Fruit fly (Drosophila melanogaster) whole organism, wandering third instar larva: Measurements from ENCODE around the gene CG33267.

ENCODE experiments used
- Abd-B ChIP-seq: fragments of >200 bp; optimal IDR thresholded peaks from 2 replicates; lab custom pipeline; 2017; ENCODE audit warnings: missing biosample characterization, missing genetic modification characterization
- CG32264 ChIP-seq: fragments of 200-800 bp; sonication (Bioruptor generic); optimal IDR thresholded peaks from 2 replicates; lab custom pipeline; 2016; ENCODE audit warnings: missing biosample characterization, missing genetic modification characterization
- CG9705 ChIP-seq: fragments of 200-800 bp; sonication (Bioruptor generic); optimal IDR thresholded peaks from 2 replicates; lab custom pipeline; 2018; ENCODE audit warnings: missing biosample characterization, mild to moderate bottlenecking, missing genetic modification characterization
- CrebA ChIP-seq: fragments of 200-800 bp; sonication (Bioruptor generic); optimal IDR thresholded peaks from 2 replicates; lab custom pipeline; 2016; ENCODE audit warnings: missing biosample characterization, mild to moderate bottlenecking, missing genetic modification characterization, borderline replicate concordance
- Dfd ChIP-seq: fragments of >200 bp; optimal IDR thresholded peaks from 2 replicates; lab custom pipeline; 2017; ENCODE audit warnings: missing biosample characterization, missing genetic modification characterization
- Dif ChIP-seq: fragments of 200-275, 200-300 bp; sonication (Bioruptor generic); optimal IDR thresholded peaks from 2 replicates; lab custom pipeline; 2018; ENCODE audit warnings: missing biosample characterization, missing genetic modification characterization; ENCODE audit not compliant: partially characterized antibody
- GATAd ChIP-seq: sonication (Bioruptor generic); optimal IDR thresholded peaks from 2 replicates; lab custom pipeline; 2016; ENCODE audit warnings: missing biosample characterization, missing genetic modification characterization
- HLH106 ChIP-seq: fragments of 200-800 bp; optimal IDR thresholded peaks from 3 replicates; lab custom pipeline; 2019; ENCODE audit warnings: missing biosample characterization, mild to moderate bottlenecking, missing genetic modification characterization, moderate library complexity
- Hnf4 ChIP-seq: fragments of 200-800 bp; sonication (Bioruptor generic); optimal IDR thresholded peaks from 2 replicates; lab custom pipeline; 2016; ENCODE audit warnings: missing biosample characterization, mild to moderate bottlenecking, missing genetic modification characterization
- Hr78 ChIP-seq: fragments of >200 bp; optimal IDR thresholded peaks from 2 replicates; lab custom pipeline; 2017; ENCODE audit warnings: missing biosample characterization, missing genetic modification characterization
- Hr83 ChIP-seq: fragments of 200-300 bp; sonication (Bioruptor generic); optimal IDR thresholded peaks from 2 replicates; lab custom pipeline; 2016; ENCODE audit warnings: missing biosample characterization, mild to moderate bottlenecking, missing genetic modification characterization, moderate library complexity; ENCODE audit not compliant: poor library complexity, severe bottlenecking
- Jra ChIP-seq: sonication (Bioruptor generic); optimal IDR thresholded peaks from 2 replicates; lab custom pipeline; 2016; ENCODE audit warnings: missing biosample characterization, missing genetic modification characterization
- Mio ChIP-seq: sonication (Bioruptor generic); optimal IDR thresholded peaks from 2 replicates; lab custom pipeline; 2016; ENCODE audit warnings: missing biosample characterization, missing genetic modification characterization
- Myc ChIP-seq: fragments of >200 bp; optimal IDR thresholded peaks from 2 replicates; lab custom pipeline; 2017
- N ChIP-seq: fragments of >200 bp; optimal IDR thresholded peaks from 2 replicates; lab custom pipeline; 2018; ENCODE audit warnings: missing biosample characterization, missing external identifiers, missing genetic modification characterization
- OdsH ChIP-seq: fragments of 200-800 bp; sonication (Bioruptor generic); optimal IDR thresholded peaks from 2 replicates; lab custom pipeline; 2016; ENCODE audit warnings: missing biosample characterization, mild to moderate bottlenecking, missing genetic modification characterization
- Rel ChIP-seq, 2 experiments: fragments of 200-800 bp; sonication (Bioruptor generic) in 1 of 2; optimal IDR thresholded peaks; 2 replicates in 1 of 2; 3 replicates in 1 of 2; lab custom pipeline; 2016 to 2019; ENCODE audit warnings: mild to moderate bottlenecking in 2 of 2, missing biosample characterization in 2 of 2, missing genetic modification characterization in 2 of 2, moderate library complexity in 1 of 2
- Sp1 ChIP-seq: fragments of 200-800 bp; sonication (Bioruptor generic); optimal IDR thresholded peaks from 3 replicates; lab custom pipeline; 2019; ENCODE audit warnings: missing biosample characterization, mild to moderate bottlenecking, missing genetic modification characterization, moderate library complexity
- Vsx2 ChIP-seq: fragments of 200-300, 225-300 bp; sonication (Bioruptor generic); optimal IDR thresholded peaks from 2 replicates; lab custom pipeline; 2018; ENCODE audit warnings: missing biosample characterization, missing genetic modification characterization; ENCODE audit not compliant: partially characterized antibody
- br ChIP-seq: fragments of 200-800 bp; sonication (Bioruptor generic); optimal IDR thresholded peaks from 2 replicates; lab custom pipeline; 2016; ENCODE audit warnings: missing biosample characterization, missing genetic modification characterization
- brk ChIP-seq: fragments of 200-800 bp; sonication (Bioruptor generic); optimal IDR thresholded peaks from 2 replicates; lab custom pipeline; 2016; ENCODE audit warnings: missing biosample characterization, mild to moderate bottlenecking, missing genetic modification characterization
- dl ChIP-seq, 2 experiments: fragments of 175-275, 200-275 bp in 1 of 2; fragments of 200-275 bp in 1 of 2; sonication (Bioruptor generic); optimal IDR thresholded peaks; lab custom pipeline; 2018; ENCODE audit warnings: mild to moderate bottlenecking in 2 of 2, missing biosample characterization in 2 of 2, missing genetic modification characterization in 2 of 2, moderate library complexity in 2 of 2; ENCODE audit not compliant: partially characterized antibody in 2 of 2, insufficient read depth in 1 of 2
- dmrt93B ChIP-seq: fragments of 200-800 bp; sonication (Bioruptor generic); optimal IDR thresholded peaks from 2 replicates; lab custom pipeline; 2018; ENCODE audit warnings: missing biosample characterization, mild to moderate bottlenecking, missing genetic modification characterization
- dsf ChIP-seq: sonication (Bioruptor generic); optimal IDR thresholded peaks from 2 replicates; lab custom pipeline; 2016; ENCODE audit warnings: missing biosample characterization, missing genetic modification characterization, borderline replicate concordance
- ey ChIP-seq: fragments of 200-800 bp; sonication (Bioruptor generic); optimal IDR thresholded peaks from 2 replicates; lab custom pipeline; 2016; ENCODE audit warnings: missing biosample characterization, missing genetic modification characterization
- foxo ChIP-seq, 2 experiments: fragments of 200-800 bp; sonication (Bioruptor generic); optimal IDR thresholded peaks; 2 replicates in 1 of 2; 3 replicates in 1 of 2; lab custom pipeline; 2016 to 2017; ENCODE audit warnings: missing biosample characterization in 2 of 2, missing genetic modification characterization in 2 of 2
- fru ChIP-seq: fragments of 200-800 bp; sonication (Bioruptor generic); optimal IDR thresholded peaks from 3 replicates; lab custom pipeline; 2016; ENCODE audit warnings: missing biosample characterization, mild to moderate bottlenecking, missing genetic modification characterization
- h ChIP-seq: fragments of 200-800 bp; sonication (Bioruptor generic); optimal IDR thresholded peaks from 3 replicates; lab custom pipeline; 2016; ENCODE audit warnings: missing biosample characterization, mild to moderate bottlenecking, missing genetic modification characterization
- jim ChIP-seq: fragments of 175-275, 200-325 bp; sonication (Bioruptor generic); optimal IDR thresholded peaks from 2 replicates; lab custom pipeline; 2016; ENCODE audit warnings: missing biosample characterization, mild to moderate bottlenecking, missing genetic modification characterization
- lola ChIP-seq: fragments of >200 bp; optimal IDR thresholded peaks from 2 replicates; lab custom pipeline; 2017; ENCODE audit warnings: missing biosample characterization, missing genetic modification characterization
- pan ChIP-seq: fragments of >200 bp; optimal IDR thresholded peaks from 2 replicates; lab custom pipeline; 2017
- psq ChIP-seq: fragments of 200-800 bp; sonication (Bioruptor generic); optimal IDR thresholded peaks from 3 replicates; lab custom pipeline; 2017; ENCODE audit warnings: missing biosample characterization, mild to moderate bottlenecking, missing genetic modification characterization, moderate library complexity
- rgr ChIP-seq: fragments of 200-800 bp; sonication (Bioruptor generic); optimal IDR thresholded peaks from 3 replicates; lab custom pipeline; 2016; ENCODE audit warnings: missing biosample characterization, mild to moderate bottlenecking, missing genetic modification characterization
- sage ChIP-seq: fragments of 200-800 bp; sonication (Bioruptor generic); optimal IDR thresholded peaks from 2 replicates; lab custom pipeline; 2016; ENCODE audit warnings: missing biosample characterization, mild to moderate bottlenecking, missing genetic modification characterization
- sv ChIP-seq: fragments of 200-800 bp; sonication (Bioruptor generic); optimal IDR thresholded peaks from 3 replicates; lab custom pipeline; 2016; ENCODE audit warnings: missing biosample characterization, missing genetic modification characterization
- tai ChIP-seq: sonication (Bioruptor generic); optimal IDR thresholded peaks from 2 replicates; lab custom pipeline; 2016; ENCODE audit warnings: missing biosample characterization, missing genetic modification characterization
- usp ChIP-seq: fragments of >200 bp; optimal IDR thresholded peaks from 2 replicates; lab custom pipeline; 2017; ENCODE audit warnings: missing biosample characterization, missing genetic modification characterization
- woc ChIP-seq: sonication (Bioruptor generic); optimal IDR thresholded peaks from 2 replicates; lab custom pipeline; 2016; ENCODE audit warnings: missing biosample characterization, mild to moderate bottlenecking, missing genetic modification characterization

Gene CG33267

DNA sequence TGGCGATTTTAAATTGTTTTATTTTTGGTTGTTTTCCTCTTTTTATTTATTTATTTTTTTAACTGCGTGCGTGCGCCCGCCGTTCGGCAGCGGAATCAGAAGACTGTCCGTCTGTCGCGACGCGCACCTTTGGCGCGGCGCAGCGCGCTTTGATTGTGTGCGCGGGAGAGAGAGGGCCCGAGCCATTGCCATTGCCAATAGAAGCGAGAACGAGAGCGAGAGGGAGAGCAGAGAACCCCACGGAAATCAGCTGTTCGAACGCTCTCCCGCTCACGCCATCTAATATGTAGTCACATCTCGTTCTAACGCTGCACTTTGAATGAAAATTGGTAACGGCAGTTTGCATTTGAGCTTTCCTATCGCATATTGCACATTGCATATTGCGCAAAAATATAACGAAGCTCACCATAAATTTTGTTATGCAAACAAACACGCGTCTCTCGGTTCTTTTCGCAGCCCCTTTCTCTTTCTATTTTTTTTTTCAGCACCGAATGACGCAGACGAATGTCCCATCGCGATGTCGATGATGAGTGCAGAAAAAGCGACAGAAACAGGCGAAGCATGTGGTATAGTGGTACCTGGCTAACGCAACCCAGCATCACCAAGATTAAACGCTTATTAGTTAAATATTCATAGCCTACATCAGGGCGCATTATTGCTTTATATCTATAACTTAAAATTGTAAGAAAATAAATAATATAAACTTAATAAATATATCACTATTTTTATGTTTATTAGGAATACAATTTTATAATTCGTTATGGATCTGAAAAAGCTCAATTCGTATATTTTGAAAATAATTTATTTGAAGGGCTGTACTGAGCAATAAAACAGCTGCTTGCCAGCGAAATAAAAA, 29.7 kb upstream of the CG33267 start:
- TF ChIP-seq Hr83 (GFP tag; lab: Kevin White, UChicago) (peak; percentile 8), Hnf4 (GFP tag; lab: Kevin White, UChicago) (no peak), pan (no peak), sv (GFP tag; lab: Kevin White, UChicago) (no peak), lola (GFP tag; lab: Kevin White, UChicago) (no peak), brk (GFP tag; lab: Kevin White, UChicago) (no peak), psq (GFP tag; lab: Kevin White, UChicago) (peak; percentile 30), jim (GFP tag; lab: Kevin White, UChicago) (no peak), sage (GFP tag; lab: Kevin White, UChicago) (no peak), CG9705 (GFP tag; lab: Kevin White, UChicago) (no peak), GATAd (GFP tag; lab: Kevin White, UChicago) (no peak), foxo (GFP tag; optimal IDR thresholded peaks at IDR 0.05; lab: Kevin White, UChicago) (peak in 1 of 2 experiments; percentile 15), dl (GFP tag; optimal IDR thresholded peaks at IDR 0.05; lab: Kevin White, UChicago; ENCODE audit: insufficient read depth in 1 of 2, partially characterized antibody in 2 of 2) (peak; percentile 46 to 79), dsf (no peak), Hr78 (GFP tag; lab: Kevin White, UChicago) (no peak), Dfd (no peak), tai (no peak), HLH106 (peak; percentile 31), fru (no peak), Vsx2 (peak; percentile 50), dmrt93B (GFP tag; lab: Kevin White, UChicago) (no peak), rgr (peak; percentile 39), woc (GFP tag; lab: Kevin White, UChicago) (no peak), br (no peak), Jra (GFP tag; lab: Kevin White, UChicago) (no peak), Rel (GFP tag; optimal IDR thresholded peaks at IDR 0.05; lab: Kevin White, UChicago) (no peak), Rel (tag; optimal IDR thresholded peaks at IDR 0.05; lab: Kevin White, UChicago) (peak; percentile 34), N (GFP tag; lab: Kevin White, UChicago) (peak; percentile 18), CG32264 (no peak), Myc (lab: Kevin White, UChicago) (no peak), Dif (GFP tag; lab: Kevin White, UChicago) (peak; percentile 92), h (peak; percentile 42), Sp1 (GFP tag; lab: Kevin White, UChicago) (peak; percentile 4), ey (GFP tag; lab: Kevin White, UChicago) (no peak), usp (GFP tag; lab: Kevin White, UChicago) (no peak), OdsH (GFP tag; lab: Kevin White, UChicago) (peak; percentile 34), Mio (GFP tag; lab: Kevin White, UChicago) (no peak), Abd-B (GFP tag; lab: Kevin White, UChicago) (no peak), CrebA (GFP tag; lab: Kevin White, UChicago) (no peak)

DNA sequence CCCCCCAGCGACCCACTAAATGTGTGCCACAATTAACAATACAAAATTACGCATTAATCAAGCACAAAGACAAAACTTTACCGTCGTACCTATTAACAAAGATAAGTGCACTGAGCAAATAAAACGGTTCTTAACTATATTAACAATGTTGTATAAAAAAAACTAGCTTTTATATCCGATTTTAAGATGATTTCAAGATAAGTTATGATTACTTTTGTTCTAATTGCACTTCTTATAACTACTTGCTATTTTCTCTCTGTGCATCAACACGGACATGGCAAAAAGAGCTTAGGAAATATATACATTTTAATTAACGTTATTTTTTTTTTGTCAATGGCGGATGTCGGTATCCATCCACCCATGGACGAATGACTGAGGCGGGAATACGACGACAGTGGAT, 28.2 kb upstream of the CG33267 start:
- TF ChIP-seq rgr (no peak), HLH106 (peak; percentile 19), Rel (GFP tag; optimal IDR thresholded peaks at IDR 0.05; lab: Kevin White, UChicago) (no peak), Rel (tag; optimal IDR thresholded peaks at IDR 0.05; lab: Kevin White, UChicago) (no peak), fru (no peak), br (no peak), woc (GFP tag; lab: Kevin White, UChicago) (no peak), sage (GFP tag; lab: Kevin White, UChicago) (no peak), Myc (lab: Kevin White, UChicago) (no peak), Mio (GFP tag; lab: Kevin White, UChicago) (no peak), Hr83 (GFP tag; lab: Kevin White, UChicago) (no peak), GATAd (GFP tag; lab: Kevin White, UChicago) (no peak), CG32264 (no peak), Dfd (no peak), sv (GFP tag; lab: Kevin White, UChicago) (no peak), CG9705 (GFP tag; lab: Kevin White, UChicago) (no peak), tai (no peak), dsf (no peak), psq (GFP tag; lab: Kevin White, UChicago) (no peak), h (peak; percentile 36), Abd-B (GFP tag; lab: Kevin White, UChicago) (no peak), foxo (GFP tag; optimal IDR thresholded peaks at IDR 0.05; lab: Kevin White, UChicago) (peak in 1 of 2 experiments; percentile 21), Hnf4 (GFP tag; lab: Kevin White, UChicago) (no peak), dmrt93B (GFP tag; lab: Kevin White, UChicago) (no peak)
